Worm (Caenorhabditis elegans): ENCODE measurements around the gene tag-51.

- TF ChIP-seq lin-15B (tag; optimal IDR thresholded peaks at IDR 0.05) = no peak
- TF ChIP-seq nhr-25 (tag; optimal IDR thresholded peaks at IDR 0.05) = no peak
- no peak for TF ChIP-seq nhr-12 (tag; optimal IDR thresholded peaks at IDR 0.05)
- no peak for TF ChIP-seq jun-1 (tag; optimal IDR thresholded peaks at IDR 0.05)
- TF ChIP-seq fkh-2 (tag; optimal IDR thresholded peaks at IDR 0.05) = no peak
- TF ChIP-seq aly-2 (tag; optimal IDR thresholded peaks at IDR 0.05) = no peak
- TF ChIP-seq nhr-28 (tag; optimal IDR thresholded peaks at IDR 0.05) = no peak
- TF ChIP-seq elt-3 (tag; optimal IDR thresholded peaks at IDR 0.05) = no peak
- no peak for TF ChIP-seq nhr-76 (tag; optimal IDR thresholded peaks at IDR 0.05)
- TF ChIP-seq nhr-11 (tag; optimal IDR thresholded peaks at IDR 0.05) = no peak
- no peak for TF ChIP-seq R02D3.7 (tag; optimal IDR thresholded peaks at IDR 0.05)
- TF ChIP-seq nhr-23 (tag; optimal IDR thresholded peaks at IDR 0.05) = no peak
Measured at ce11 chrIII:901148-901547, 47.1 kb downstream of the tag-51 start, which contains the start of gene sucl-2.
